Worm (Caenorhabditis elegans) whole organism, L3 larva: ENCODE results near the gene sax-2.

Experiments
- R02D3.7 ChIP-seq: fragments of 150-350 bp; optimal IDR thresholded peaks from 2 replicates; lab custom pipeline; 2014; ENCODE audit warnings: missing biosample characterization, missing genetic modification characterization
- ZK546.5 ChIP-seq: sonication (generic microtip); optimal IDR thresholded peaks from 2 replicates; lab custom pipeline; 2017; ENCODE audit warnings: missing biosample characterization, missing genetic modification characterization
- aly-2 ChIP-seq: fragments of 150-350 bp; optimal IDR thresholded peaks from 2 replicates; lab custom pipeline; 2014; ENCODE audit warnings: missing biosample characterization, missing genetic modification characterization
- ama-1 ChIP-seq: fragments of 150-350 bp; optimal IDR thresholded peaks from 2 replicates; lab custom pipeline; 2018
- ceh-16 ChIP-seq: sonication (generic microtip); optimal IDR thresholded peaks from 2 replicates; lab custom pipeline; 2017; ENCODE audit warnings: missing biosample characterization, missing genetic modification characterization
- ceh-28 ChIP-seq: fragments of 150-350 bp; optimal IDR thresholded peaks from 2 replicates; lab custom pipeline; 2014; ENCODE audit warnings: missing biosample characterization, missing genetic modification reagents, missing genetic modification characterization
- ceh-82 ChIP-seq: fragments of 150-350 bp; optimal IDR thresholded peaks from 2 replicates; lab custom pipeline; 2014; ENCODE audit warnings: missing biosample characterization, missing genetic modification characterization
- ceh-9 ChIP-seq: sonication (generic microtip); optimal IDR thresholded peaks from 2 replicates; lab custom pipeline; 2018; ENCODE audit warnings: missing biosample characterization, missing genetic modification characterization
- daf-12 ChIP-seq: fragments of 150-350 bp; optimal IDR thresholded peaks from 2 replicates; lab custom pipeline; 2014; ENCODE audit warnings: missing biosample characterization, missing genetic modification reagents, missing genetic modification characterization
- egl-27 ChIP-seq: sonication (generic microtip); optimal IDR thresholded peaks from 4 replicates; lab custom pipeline; 2017; ENCODE audit warnings: missing biosample characterization, missing genetic modification reagents, missing genetic modification characterization
- egl-5 ChIP-seq: fragments of 150-350 bp; optimal IDR thresholded peaks from 2 replicates; lab custom pipeline; 2017; ENCODE audit warnings: missing biosample characterization, missing genetic modification reagents, missing genetic modification characterization, inconsistent platforms
- elt-1 ChIP-seq: fragments of 150-350 bp; optimal IDR thresholded peaks from 2 replicates; lab custom pipeline; 2014; ENCODE audit warnings: missing biosample characterization, missing genetic modification characterization
- elt-2 ChIP-seq: sonication (generic microtip); optimal IDR thresholded peaks from 2 replicates; lab custom pipeline; 2016; ENCODE audit warnings: missing genetic modification reagents, mild to moderate bottlenecking, missing genetic modification characterization, missing compliant biosample characterization
- elt-3 ChIP-seq, 3 experiments: fragments of 150-350 bp in 1 of 3; sonication (generic microtip) in 2 of 3; optimal IDR thresholded peaks; 2 replicates in 2 of 3; 4 replicates in 1 of 3; lab custom pipeline; 2014 to 2017; ENCODE audit warnings: missing biosample characterization in 3 of 3, missing genetic modification characterization in 3 of 3
- eor-1 ChIP-seq, 2 experiments: fragments of 150-350 bp; optimal IDR thresholded peaks; 2 replicates each; lab custom pipeline; 2014 to 2018; ENCODE audit warnings: missing biosample characterization in 2 of 2, missing genetic modification characterization in 2 of 2
- fkh-10 ChIP-seq: sonication (generic microtip); optimal IDR thresholded peaks from 2 replicates; lab custom pipeline; 2017; ENCODE audit warnings: missing biosample characterization, missing genetic modification reagents, missing genetic modification characterization
- fkh-2 ChIP-seq: fragments of 150-350 bp; optimal IDR thresholded peaks from 2 replicates; lab custom pipeline; 2014; ENCODE audit warnings: missing biosample characterization, missing genetic modification reagents, missing genetic modification characterization
- fos-1 ChIP-seq: fragments of 150-350 bp; optimal IDR thresholded peaks from 2 replicates; lab custom pipeline; 2014; ENCODE audit warnings: missing biosample characterization, missing genetic modification characterization
- hmg-11 ChIP-seq: sonication (generic microtip); optimal IDR thresholded peaks from 2 replicates; lab custom pipeline; 2016; ENCODE audit warnings: missing genetic modification characterization, missing compliant biosample characterization
- jun-1 ChIP-seq: fragments of 150-350 bp; optimal IDR thresholded peaks from 2 replicates; lab custom pipeline; 2014; ENCODE audit warnings: missing biosample characterization, missing genetic modification reagents, missing genetic modification characterization
- lin-15B ChIP-seq: fragments of 150-350 bp; optimal IDR thresholded peaks from 2 replicates; lab custom pipeline; 2014; ENCODE audit warnings: missing biosample characterization, missing genetic modification characterization
- lin-39 ChIP-seq: fragments of 150-350 bp; optimal IDR thresholded peaks from 2 replicates; lab custom pipeline; 2018; ENCODE audit warnings: missing biosample characterization, missing genetic modification reagents, missing genetic modification characterization
- lsy-12 ChIP-seq: sonication (generic microtip); optimal IDR thresholded peaks from 2 replicates; lab custom pipeline; 2016; ENCODE audit warnings: mild to moderate bottlenecking, missing genetic modification characterization, missing compliant biosample characterization
- mdl-1 ChIP-seq: fragments of 150-350 bp; optimal IDR thresholded peaks from 2 replicates; lab custom pipeline; 2014; ENCODE audit warnings: missing biosample characterization, missing genetic modification characterization
- mml-1 ChIP-seq: fragments of 150-350 bp; sonication (generic microtip); optimal IDR thresholded peaks from 3 replicates; lab custom pipeline; 2014; ENCODE audit warnings: missing biosample characterization, missing genetic modification characterization
- nfya-1 ChIP-seq: sonication (generic microtip); optimal IDR thresholded peaks from 2 replicates; lab custom pipeline; 2017; ENCODE audit warnings: missing genetic modification characterization, mild to moderate bottlenecking, missing compliant biosample characterization, antibody characterized with exemption, moderate library complexity; ENCODE audit not compliant: insufficient read depth
- nhr-11 ChIP-seq: fragments of 150-350 bp; optimal IDR thresholded peaks from 2 replicates; lab custom pipeline; 2014; ENCODE audit warnings: missing biosample characterization, missing genetic modification characterization
- nhr-12 ChIP-seq: fragments of 150-350 bp; optimal IDR thresholded peaks from 2 replicates; lab custom pipeline; 2014; ENCODE audit warnings: missing biosample characterization, missing genetic modification characterization
- nhr-23 ChIP-seq: fragments of 150-350 bp; optimal IDR thresholded peaks from 2 replicates; lab custom pipeline; 2014; ENCODE audit warnings: missing biosample characterization, missing genetic modification reagents, missing genetic modification characterization
- nhr-237 ChIP-seq: fragments of 150-350 bp; optimal IDR thresholded peaks from 2 replicates; lab custom pipeline; 2014; ENCODE audit warnings: missing biosample characterization, missing genetic modification characterization
- nhr-25 ChIP-seq: sonication (generic microtip); optimal IDR thresholded peaks from 2 replicates; lab custom pipeline; 2017; ENCODE audit warnings: missing biosample characterization, missing genetic modification characterization
- nhr-28 ChIP-seq: fragments of 150-350 bp; optimal IDR thresholded peaks from 2 replicates; lab custom pipeline; 2014; ENCODE audit warnings: missing biosample characterization, missing genetic modification characterization
- nhr-43 ChIP-seq: sonication (generic microtip); optimal IDR thresholded peaks from 2 replicates; lab custom pipeline; 2016; ENCODE audit warnings: mild to moderate bottlenecking, missing genetic modification characterization, missing compliant biosample characterization; ENCODE audit not compliant: poor library complexity, severe bottlenecking
- nhr-67 ChIP-seq: fragments of 150-350 bp; optimal IDR thresholded peaks from 2 replicates; lab custom pipeline; 2014; ENCODE audit warnings: missing biosample characterization, missing genetic modification characterization
- nhr-76 ChIP-seq: fragments of 150-350 bp; sonication (generic microtip); optimal IDR thresholded peaks from 5 replicates; lab custom pipeline; 2014; ENCODE audit warnings: missing biosample characterization, missing genetic modification characterization
- nhr-77 ChIP-seq: fragments of 150-350 bp; optimal IDR thresholded peaks from 2 replicates; lab custom pipeline; 2014; ENCODE audit warnings: missing biosample characterization, missing genetic modification characterization
- pha-4 ChIP-seq: fragments of 150-350 bp; optimal IDR thresholded peaks from 2 replicates; lab custom pipeline; 2014; ENCODE audit warnings: missing biosample characterization, missing genetic modification reagents, missing genetic modification characterization
- pqm-1 ChIP-seq: fragments of 150-350 bp; optimal IDR thresholded peaks from 2 replicates; lab custom pipeline; 2017; ENCODE audit warnings: missing biosample characterization, missing genetic modification characterization, inconsistent platforms
- sea-2 ChIP-seq: fragments of 150-350 bp; sonication (generic microtip); optimal IDR thresholded peaks from 4 replicates; lab custom pipeline; 2014; ENCODE audit warnings: missing biosample characterization, missing genetic modification reagents, missing genetic modification characterization
- skn-1 ChIP-seq: fragments of 150-350 bp; optimal IDR thresholded peaks from 2 replicates; lab custom pipeline; 2014; ENCODE audit warnings: missing biosample characterization, missing genetic modification characterization
- snpc-4 ChIP-seq: fragments of 150-350 bp; optimal IDR thresholded peaks from 2 replicates; lab custom pipeline; 2014; ENCODE audit warnings: missing biosample characterization, missing genetic modification characterization
- tbx-2 ChIP-seq: sonication (generic microtip); optimal IDR thresholded peaks from 2 replicates; lab custom pipeline; 2016; ENCODE audit warnings: mild to moderate bottlenecking, missing genetic modification characterization, missing compliant biosample characterization
- unc-39 ChIP-seq: sonication (generic microtip); optimal IDR thresholded peaks from 4 replicates; lab custom pipeline; 2017; ENCODE audit warnings: missing biosample characterization, missing genetic modification characterization
- unc-62 ChIP-seq: fragments of 150-350 bp; sonication (generic microtip); optimal IDR thresholded peaks from 4 replicates; lab custom pipeline; 2014; ENCODE audit warnings: missing biosample characterization, missing genetic modification reagents, missing genetic modification characterization
- zag-1 ChIP-seq: fragments of 150-350 bp; optimal IDR thresholded peaks from 2 replicates; lab custom pipeline; 2014; ENCODE audit warnings: missing biosample characterization, missing genetic modification characterization
- ztf-11 ChIP-seq: fragments of 150-350 bp; optimal IDR thresholded peaks from 2 replicates; lab custom pipeline; 2014; ENCODE audit warnings: missing biosample characterization, missing genetic modification characterization
- ztf-4 ChIP-seq: fragments of 150-350 bp; optimal IDR thresholded peaks from 2 replicates; lab custom pipeline; 2014; ENCODE audit warnings: missing biosample characterization, missing genetic modification characterization

Gene sax-2

ce11 chrIII:5078062-5078461, 31.4 kb upstream of the sax-2 start (continued):
- TF ChIP-seq pqm-1 (tag; lab: Kevin White, UChicago) (peak; percentile 99), jun-1 (tag; lab: Kevin White, UChicago) (peak; percentile 78), aly-2 (tag; lab: Kevin White, UChicago) (no peak), fkh-2 (tag; lab: Kevin White, UChicago) (no peak), elt-3 (tag; optimal IDR thresholded peaks at IDR 0.05; lab: Kevin White, UChicago) (peak in 1 of 3 experiments; percentile 8), unc-39 (tag; lab: Kevin White, UChicago) (no peak), nhr-237 (tag; lab: Kevin White, UChicago) (no peak), tbx-2 (tag; lab: Kevin White, UChicago) (no peak)

DNA sequence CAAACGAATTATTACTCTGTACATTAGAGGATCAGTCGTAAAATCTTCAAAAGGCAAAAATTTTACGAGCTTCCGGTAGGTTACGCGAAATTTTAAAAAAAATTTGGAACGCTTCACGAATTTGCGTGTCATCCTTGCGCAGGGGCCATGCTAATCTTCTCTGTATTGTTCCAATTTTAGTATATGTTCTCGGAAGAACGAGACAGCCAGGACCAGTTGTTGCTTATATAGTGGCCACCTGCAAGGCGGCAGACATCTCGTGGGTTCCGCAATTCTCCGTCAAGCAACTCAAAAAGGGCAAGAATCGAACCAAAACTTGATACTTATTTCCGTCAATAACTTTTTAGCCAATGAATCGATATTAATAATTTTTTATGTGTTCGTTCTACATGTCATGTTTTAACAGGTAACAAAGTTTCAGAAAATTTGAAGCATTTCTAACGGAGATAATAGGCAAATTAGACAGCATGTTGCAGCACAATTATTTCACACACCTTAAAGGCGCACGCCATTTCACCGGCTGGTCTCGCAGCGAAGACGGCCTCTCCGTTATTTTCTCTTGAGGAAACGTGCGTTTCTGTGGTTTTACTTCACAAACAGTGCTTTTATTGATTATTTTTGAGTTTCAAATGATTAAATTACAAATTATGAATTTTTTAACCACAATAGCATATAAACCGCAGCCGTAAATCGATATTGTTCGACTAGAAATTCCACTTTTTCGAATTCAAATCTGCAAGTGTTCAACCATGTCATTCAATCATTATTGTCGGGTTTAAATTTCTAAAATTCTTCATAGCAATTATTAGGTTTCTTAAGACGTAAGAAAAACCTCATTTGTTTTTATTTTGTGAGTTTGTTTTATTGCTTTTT, 28.6 kb upstream of the sax-2 start:
- TF ChIP-seq snpc-4 (tag; lab: Kevin White, UChicago) (peak; percentile 99), pqm-1 (tag; lab: Kevin White, UChicago) (peak; percentile 16), sea-2 (GFP tag; lab: Kevin White, UChicago) (no peak), zag-1 (no peak), unc-62 (no peak), nhr-43 (tag; lab: Kevin White, UChicago) (peak; percentile 87), lsy-12 (peak; percentile 88), nhr-28 (tag; lab: Kevin White, UChicago) (no peak), mml-1 (tag; lab: Kevin White, UChicago) (no peak), nfya-1 (tag; lab: Kevin White, UChicago) (peak; percentile 69), jun-1 (tag; lab: Kevin White, UChicago) (peak; percentile 47), fkh-10 (peak; percentile 33), lin-15B (tag; lab: Kevin White, UChicago) (peak; percentile 45), aly-2 (tag; lab: Kevin White, UChicago) (no peak), mdl-1 (tag; lab: Kevin White, UChicago) (no peak), nhr-77 (tag; lab: Kevin White, UChicago) (peak; percentile 33), tbx-2 (tag; lab: Kevin White, UChicago) (peak; percentile 89), ama-1 (peak; percentile 90), nhr-67 (tag; lab: Kevin White, UChicago) (no peak), nhr-12 (no peak), unc-39 (tag; lab: Kevin White, UChicago) (no peak), fkh-2 (tag; lab: Kevin White, UChicago) (no peak), ZK546.5 (tag; lab: Kevin White, UChicago) (no peak), lin-39 (peak; percentile 13), pha-4 (peak; percentile 49), egl-27 (tag; lab: Kevin White, UChicago) (no peak), elt-3 (tag; optimal IDR thresholded peaks at IDR 0.05; lab: Kevin White, UChicago) (no peak), hmg-11 (tag; lab: Kevin White, UChicago) (peak; percentile 91), ztf-4 (tag; lab: Kevin White, UChicago) (peak; percentile 77), ztf-11 (tag; lab: Kevin White, UChicago) (no peak), ceh-28 (tag; lab: Kevin White, UChicago) (peak; percentile 19), nhr-237 (tag; lab: Kevin White, UChicago) (no peak), elt-1 (tag; lab: Kevin White, UChicago) (no peak), nhr-11 (peak; percentile 32), nhr-76 (tag; lab: Kevin White, UChicago) (no peak), nhr-25 (tag; lab: Kevin White, UChicago) (peak; percentile 42), fos-1 (tag; lab: Kevin White, UChicago) (no peak), daf-12 (no peak), nhr-23 (peak; percentile 61), R02D3.7 (tag; lab: Kevin White, UChicago) (peak; percentile 60), ceh-9 (no peak), ceh-16 (tag; lab: Kevin White, UChicago) (no peak), skn-1 (tag; lab: Kevin White, UChicago) (no peak), eor-1 (tag; optimal IDR thresholded peaks at IDR 0.05; lab: Kevin White, UChicago) (peak in 1 of 2 experiments; percentile 52), elt-2 (tag; lab: Kevin White, UChicago) (peak; percentile 65), egl-5 (no peak), ceh-82 (tag; lab: Kevin White, UChicago) (peak; percentile 81)
